Fruit fly (Drosophila melanogaster) ovary, adult (tissue): ENCODE data around the gene CG6041.

Source experiments
- CG17801 ChIP-seq: fragments of 200-800 bp; optimal IDR thresholded peaks from 2 replicates; lab custom pipeline; 2019; ENCODE audit warnings: missing biosample characterization, mild to moderate bottlenecking, missing genetic modification characterization, moderate library complexity; ENCODE audit not compliant: partially characterized antibody

CG6041 gene

dm6 chrX:5974358-5975143 lies 26.6 kb downstream of the CG6041 start:
- no peak for TF ChIP-seq CG17801 (GFP tag; lab: Kevin White, UChicago)

dm6 chrX:5977113-5977512 lies 29.2 kb downstream of the CG6041 start:
- no peak for TF ChIP-seq CG17801 (GFP tag; lab: Kevin White, UChicago)

dm6 chrX:5977769-5978168 lies 29.8 kb downstream of the CG6041 start:
- no peak for TF ChIP-seq CG17801 (GFP tag; lab: Kevin White, UChicago)

- no peak for TF ChIP-seq CG17801 (GFP tag; lab: Kevin White, UChicago)
Observed at dm6 chrX:5980883-5981282, 32.9 kb downstream of the CG6041 start.

dm6 chrX:5981410-5981809 lies 33.5 kb downstream of the CG6041 start:
- no peak for TF ChIP-seq CG17801 (GFP tag; lab: Kevin White, UChicago)

dm6 chrX:5983390-5983789 lies 35.4 kb downstream of the CG6041 start:
- no peak for TF ChIP-seq CG17801 (GFP tag; lab: Kevin White, UChicago)

dm6 chrX:5987362-5987761 lies 39.4 kb downstream of the CG6041 start:
- TF ChIP-seq CG17801 (GFP tag; lab: Kevin White, UChicago) = no peak

- TF ChIP-seq CG17801 (GFP tag; lab: Kevin White, UChicago) = no peak
Observed at dm6 chrX:5988088-5988987, 40.4 kb downstream of the CG6041 start, which contains the start of gene CG5966. Gene CG5966 (plus strand): TSS chrX:5988791.

dm6 chrX:5989368-5989767 lies 41.4 kb downstream of the CG6041 start:
- TF ChIP-seq CG17801 (GFP tag; lab: Kevin White, UChicago) = no peak

- TF ChIP-seq CG17801 (GFP tag; lab: Kevin White, UChicago) = no peak
Observed at dm6 chrX:5992141-5992540, 44.2 kb downstream of the CG6041 start.

dm6 chrX:5992767-5993325 lies 44.9 kb downstream of the CG6041 start:
- no peak for TF ChIP-seq CG17801 (GFP tag; lab: Kevin White, UChicago)

dm6 chrX:5995951-5996350 lies 48.0 kb downstream of the CG6041 start:
- TF ChIP-seq CG17801 (GFP tag; lab: Kevin White, UChicago) = no peak

dm6 chrX:5997931-5998330 lies 50.0 kb downstream of the CG6041 start:
- no peak for TF ChIP-seq CG17801 (GFP tag; lab: Kevin White, UChicago)
